ENCODE assay signal across 4 fruit fly cellular contexts in the genomic region with DNA sequence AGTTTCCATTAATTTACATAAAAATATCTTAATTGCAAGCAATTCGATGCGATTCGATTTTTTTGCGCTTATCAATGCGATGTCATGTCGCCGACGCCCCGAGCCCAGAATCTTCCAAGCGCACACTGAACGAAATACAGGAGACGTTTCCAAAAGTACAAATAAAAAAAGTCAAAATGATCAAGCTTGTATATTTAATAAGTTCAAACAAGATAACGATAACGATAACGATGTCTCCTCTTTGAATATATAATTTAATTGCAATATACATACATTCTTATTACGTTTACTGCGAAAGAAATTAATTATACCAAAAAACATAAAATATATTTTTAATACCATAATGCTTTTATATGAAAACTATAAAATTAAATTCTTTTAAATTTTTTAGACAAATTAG.
TF ChIP-seq lines count a peak whose summit lies in the region.

No protein-coding gene starts in this region.

- no peak for TF ChIP-seq CTCF in whole organism, embryonic (GFP tag; optimal IDR thresholded peaks at IDR 0.05; lab: Kevin White, UChicago)

TF ChIP-seq in whole organism, embryonic, 481 proteins besides CTCF, POLR2A, EP300 and RAD21:
- TF ChIP-seq MESR4 (GFP tag; optimal IDR thresholded peaks at IDR 0.05; lab: Kevin White, UChicago) (no peak), row (GFP tag; IDR thresholded peaks at IDR 0.05; lab: Robert Waterston, UW) (no peak), CG9876 (GFP tag; optimal IDR thresholded peaks at IDR 0.05; lab: Kevin White, UChicago) (no peak), nom (GFP tag; optimal IDR thresholded peaks at IDR 0.05; lab: Kevin White, UChicago) (peak; percentile 0), Lpt (GFP tag; optimal IDR thresholded peaks at IDR 0.05; lab: Kevin White, UChicago) (no peak), CG8924 (tag; optimal IDR thresholded peaks at IDR 0.05; lab: Kevin White, UChicago) (no peak), usp (GFP tag; optimal IDR thresholded peaks at IDR 0.05; lab: Kevin White, UChicago) (no peak)

TF ChIP-seq in whole organism, prepupa, 60 proteins besides CTCF, POLR2A, EP300 and RAD21 (continues in another document):
- TF ChIP-seq Hr39 (GFP tag; optimal IDR thresholded peaks at IDR 0.05; lab: Kevin White, UChicago) (no peak), CG9139 (GFP tag; optimal IDR thresholded peaks at IDR 0.05; lab: Kevin White, UChicago) (peak; percentile 26), CG8632 (GFP tag; optimal IDR thresholded peaks at IDR 0.05; lab: Kevin White, UChicago) (peak; percentile 72), CG3032 (tag; optimal IDR thresholded peaks at IDR 0.05; lab: Kevin White, UChicago) (peak; percentile 58), svp (GFP tag; lab: Kevin White, UChicago) (peak; percentile 89), CG11294 (GFP tag; IDR thresholded peaks at IDR 0.05; lab: Robert Waterston, UW) (no peak), Sox15 (GFP tag; optimal IDR thresholded peaks at IDR 0.05; lab: Kevin White, UChicago) (no peak), salr (GFP tag; optimal IDR thresholded peaks at IDR 0.05; lab: Kevin White, UChicago) (no peak), CG8319 (GFP tag; optimal IDR thresholded peaks at IDR 0.05; lab: Kevin White, UChicago) (peak; percentile 28), Sox102F (GFP tag; optimal IDR thresholded peaks at IDR 0.05; lab: Kevin White, UChicago) (peak; percentile 41), Hr38 (GFP tag; optimal IDR thresholded peaks at IDR 0.05; lab: Kevin White, UChicago) (no peak), CG10669 (GFP tag; optimal IDR thresholded peaks at IDR 0.05; lab: Kevin White, UChicago) (peak; percentile 62), CG3919 (GFP tag; optimal IDR thresholded peaks at IDR 0.05; lab: Kevin White, UChicago) (peak; percentile 66), fd59A (GFP tag; optimal IDR thresholded peaks at IDR 0.05; lab: Kevin White, UChicago) (peak; percentile 50), CG6276 (GFP tag; optimal IDR thresholded peaks at IDR 0.05; lab: Kevin White, UChicago) (no peak), pdm3 (GFP tag; optimal IDR thresholded peaks at IDR 0.05; lab: Kevin White, UChicago) (peak; percentile 35), Ets96B (tag; optimal IDR thresholded peaks at IDR 0.05; lab: Kevin White, UChicago) (peak; percentile 77), Lpt (GFP tag; optimal IDR thresholded peaks at IDR 0.05; lab: Kevin White, UChicago) (no peak), esn (GFP tag; optimal IDR thresholded peaks at IDR 0.05; lab: Kevin White, UChicago) (peak; percentile 61), CG8119 (GFP tag; IDR thresholded peaks at IDR 0.05; lab: Robert Waterston, UW) (0 out of 3 replicates have a peak, but pooled peaks have one; percentile 21), CG6808 (GFP tag; optimal IDR thresholded peaks at IDR 0.05; lab: Kevin White, UChicago) (peak; percentile 19), OdsH (GFP tag; optimal IDR thresholded peaks at IDR 0.05; lab: Kevin White, UChicago) (no peak), fkh (GFP tag; optimal IDR thresholded peaks at IDR 0.05; lab: Kevin White, UChicago) (no peak), acj6 (GFP tag; optimal IDR thresholded peaks at IDR 0.05; lab: Kevin White, UChicago) (peak; percentile 61), CG10631 (GFP tag; optimal IDR thresholded peaks at IDR 0.05; lab: Kevin White, UChicago) (peak; percentile 49), spab (GFP tag; optimal IDR thresholded peaks at IDR 0.05; lab: Kevin White, UChicago) (peak; percentile 51), CG7368 (GFP tag; optimal IDR thresholded peaks at IDR 0.05; lab: Kevin White, UChicago) (peak; percentile 23)

TF ChIP-seq in whole organism, pupa, 21 proteins besides CTCF, POLR2A, EP300 and RAD21:
- no peak for TF ChIP-seq Pif1A (GFP tag; optimal IDR thresholded peaks at IDR 0.05; lab: Kevin White, UChicago)
- TF ChIP-seq CG8301 (tag; optimal IDR thresholded peaks at IDR 0.05; lab: Kevin White, UChicago): no peak
- peak; percentile 71 for TF ChIP-seq CG15710 (tag; optimal IDR thresholded peaks at IDR 0.05; lab: Kevin White, UChicago)
- TF ChIP-seq CG12605 (GFP tag; IDR thresholded peaks at IDR 0.05; lab: Robert Waterston, UW): no peak
- TF ChIP-seq CG8159 (tag; optimal IDR thresholded peaks at IDR 0.05; lab: Kevin White, UChicago): peak; percentile 83
- peak; percentile 70 for TF ChIP-seq CG9948 (tag; optimal IDR thresholded peaks at IDR 0.05; lab: Kevin White, UChicago)
- TF ChIP-seq EcR (GFP tag; optimal IDR thresholded peaks at IDR 0.05; lab: Kevin White, UChicago): no peak
- peak; percentile 48 for TF ChIP-seq Pif1B (GFP tag; optimal IDR thresholded peaks at IDR 0.05; lab: Kevin White, UChicago)
- TF ChIP-seq CG10348 (GFP tag; IDR thresholded peaks at IDR 0.05; lab: Robert Waterston, UW): no peak
- TF ChIP-seq CG17806 (tag; optimal IDR thresholded peaks at IDR 0.05; lab: Kevin White, UChicago): peak; percentile 69
- TF ChIP-seq gl (tag; optimal IDR thresholded peaks at IDR 0.05; lab: Kevin White, UChicago): no peak
- TF ChIP-seq CG4496 (GFP tag; IDR thresholded peaks at IDR 0.05; lab: Robert Waterston, UW): no peak
- no peak for TF ChIP-seq Ets98B (GFP tag; IDR thresholded peaks at IDR 0.05; lab: Robert Waterston, UW)
- TF ChIP-seq Snoo (tag; optimal IDR thresholded peaks at IDR 0.05; lab: Kevin White, UChicago): peak; percentile 38
- no peak for TF ChIP-seq fd96Ca (GFP tag; IDR thresholded peaks at IDR 0.05; lab: Robert Waterston, UW)
- peak; percentile 65 for TF ChIP-seq D1 (tag; optimal IDR thresholded peaks at IDR 0.05; lab: Kevin White, UChicago)
- TF ChIP-seq rn (GFP tag; IDR thresholded peaks at IDR 0.05; lab: Robert Waterston, UW): no peak
- TF ChIP-seq CG34367 (tag; optimal IDR thresholded peaks at IDR 0.05; lab: Kevin White, UChicago): peak; percentile 67
- TF ChIP-seq CG32121 (GFP tag; IDR thresholded peaks at IDR 0.05; lab: Robert Waterston, UW): no peak
- no peak for TF ChIP-seq CG14655 (GFP tag; optimal IDR thresholded peaks at IDR 0.05; lab: Kevin White, UChicago)
- no peak for TF ChIP-seq CG13204 (GFP tag; optimal IDR thresholded peaks at IDR 0.05; lab: Kevin White, UChicago)
TF ChIP-seq in whole organism, pupa: peak in this region for 8.

TF ChIP-seq in whole organism, wandering third instar larva, 38 proteins besides CTCF, POLR2A, EP300 and RAD21:
- TF ChIP-seq sage (GFP tag; optimal IDR thresholded peaks at IDR 0.05; lab: Kevin White, UChicago) (no peak), dl (GFP tag; optimal IDR thresholded peaks at IDR 0.05; lab: Kevin White, UChicago; ENCODE audit: insufficient read depth in 1 of 2, partially characterized antibody in 2 of 2) (no peak), Jra (GFP tag; optimal IDR thresholded peaks at IDR 0.05; lab: Kevin White, UChicago) (no peak), Hnf4 (GFP tag; optimal IDR thresholded peaks at IDR 0.05; lab: Kevin White, UChicago) (no peak), usp (GFP tag; optimal IDR thresholded peaks at IDR 0.05; lab: Kevin White, UChicago) (no peak), OdsH (GFP tag; optimal IDR thresholded peaks at IDR 0.05; lab: Kevin White, UChicago) (peak; percentile 38), Hr78 (GFP tag; optimal IDR thresholded peaks at IDR 0.05; lab: Kevin White, UChicago) (no peak), Sp1 (GFP tag; optimal IDR thresholded peaks at IDR 0.05; lab: Kevin White, UChicago) (peak; percentile 49), Mio (GFP tag; optimal IDR thresholded peaks at IDR 0.05; lab: Kevin White, UChicago) (no peak), foxo (GFP tag; optimal IDR thresholded peaks at IDR 0.05; lab: Kevin White, UChicago) (peak in 1 of 2 experiments; percentile 42), N (GFP tag; optimal IDR thresholded peaks at IDR 0.05; lab: Kevin White, UChicago) (no peak), h (GFP tag; optimal IDR thresholded peaks at IDR 0.05; lab: Kevin White, UChicago) (no peak), Hr83 (GFP tag; optimal IDR thresholded peaks at IDR 0.05; lab: Kevin White, UChicago; ENCODE audit: poor library complexity, severe bottlenecking) (no peak), psq (GFP tag; optimal IDR thresholded peaks at IDR 0.05; lab: Kevin White, UChicago) (peak; percentile 42), ey (GFP tag; optimal IDR thresholded peaks at IDR 0.05; lab: Kevin White, UChicago) (no peak), Dif (GFP tag; optimal IDR thresholded peaks at IDR 0.05; lab: Kevin White, UChicago; ENCODE audit: partially characterized antibody) (no peak), Myc (optimal IDR thresholded peaks at IDR 0.05; lab: Kevin White, UChicago) (no peak), HLH106 (tag; optimal IDR thresholded peaks at IDR 0.05; lab: Kevin White, UChicago) (peak; percentile 44), pan (optimal IDR thresholded peaks at IDR 0.05; lab: Kevin White, UChicago) (no peak), tai (GFP tag; optimal IDR thresholded peaks at IDR 0.05; lab: Kevin White, UChicago) (no peak), br (GFP tag; optimal IDR thresholded peaks at IDR 0.05; lab: Kevin White, UChicago) (no peak), dmrt93B (GFP tag; optimal IDR thresholded peaks at IDR 0.05; lab: Kevin White, UChicago) (no peak), jim (GFP tag; optimal IDR thresholded peaks at IDR 0.05; lab: Kevin White, UChicago) (no peak), Abd-B (GFP tag; optimal IDR thresholded peaks at IDR 0.05; lab: Kevin White, UChicago) (no peak), CG9705 (GFP tag; optimal IDR thresholded peaks at IDR 0.05; lab: Kevin White, UChicago) (no peak), rgr (GFP tag; optimal IDR thresholded peaks at IDR 0.05; lab: Kevin White, UChicago) (peak; percentile 47), fru (GFP tag; optimal IDR thresholded peaks at IDR 0.05; lab: Kevin White, UChicago) (no peak), Dfd (GFP tag; optimal IDR thresholded peaks at IDR 0.05; lab: Kevin White, UChicago) (no peak), brk (GFP tag; optimal IDR thresholded peaks at IDR 0.05; lab: Kevin White, UChicago) (peak; percentile 9), Rel (GFP tag; optimal IDR thresholded peaks at IDR 0.05; lab: Kevin White, UChicago) (no peak), Rel (tag; optimal IDR thresholded peaks at IDR 0.05; lab: Kevin White, UChicago) (no peak), Vsx2 (GFP tag; optimal IDR thresholded peaks at IDR 0.05; lab: Kevin White, UChicago; ENCODE audit: partially characterized antibody) (no peak), CrebA (GFP tag; optimal IDR thresholded peaks at IDR 0.05; lab: Kevin White, UChicago; ENCODE audit: borderline replicate concordance) (no peak), woc (GFP tag; optimal IDR thresholded peaks at IDR 0.05; lab: Kevin White, UChicago) (no peak)
